Worm (Caenorhabditis elegans) whole organism, L3 larva: ENCODE data around the gene C46E10.8.
"Not testable (repeated sequence)": the region's sequence is repeated elsewhere in the genome, so short reads cannot be mapped to it uniquely, and the experiment has no call there.

ENCODE experiments used
- R02D3.7 ChIP-seq: fragments of 150-350 bp; optimal IDR thresholded peaks from 2 replicates; lab custom pipeline; 2014; ENCODE audit warnings: missing biosample characterization, missing genetic modification characterization
- aly-2 ChIP-seq: fragments of 150-350 bp; optimal IDR thresholded peaks from 2 replicates; lab custom pipeline; 2014; ENCODE audit warnings: missing biosample characterization, missing genetic modification characterization
- ama-1 ChIP-seq: fragments of 150-350 bp; optimal IDR thresholded peaks from 2 replicates; lab custom pipeline; 2018
- ceh-16 ChIP-seq: sonication (generic microtip); optimal IDR thresholded peaks from 2 replicates; lab custom pipeline; 2017; ENCODE audit warnings: missing biosample characterization, missing genetic modification characterization
- ceh-28 ChIP-seq: fragments of 150-350 bp; optimal IDR thresholded peaks from 2 replicates; lab custom pipeline; 2014; ENCODE audit warnings: missing biosample characterization, missing genetic modification reagents, missing genetic modification characterization
- ceh-82 ChIP-seq: fragments of 150-350 bp; optimal IDR thresholded peaks from 2 replicates; lab custom pipeline; 2014; ENCODE audit warnings: missing biosample characterization, missing genetic modification characterization
- ceh-9 ChIP-seq: sonication (generic microtip); optimal IDR thresholded peaks from 2 replicates; lab custom pipeline; 2018; ENCODE audit warnings: missing biosample characterization, missing genetic modification characterization
- egl-27 ChIP-seq: sonication (generic microtip); optimal IDR thresholded peaks from 4 replicates; lab custom pipeline; 2017; ENCODE audit warnings: missing biosample characterization, missing genetic modification reagents, missing genetic modification characterization
- egl-5 ChIP-seq: fragments of 150-350 bp; optimal IDR thresholded peaks from 2 replicates; lab custom pipeline; 2017; ENCODE audit warnings: missing biosample characterization, missing genetic modification reagents, missing genetic modification characterization, inconsistent platforms
- elt-1 ChIP-seq: fragments of 150-350 bp; optimal IDR thresholded peaks from 2 replicates; lab custom pipeline; 2014; ENCODE audit warnings: missing biosample characterization, missing genetic modification characterization
- elt-2 ChIP-seq: sonication (generic microtip); optimal IDR thresholded peaks from 2 replicates; lab custom pipeline; 2016; ENCODE audit warnings: missing genetic modification reagents, mild to moderate bottlenecking, missing genetic modification characterization, missing compliant biosample characterization
- elt-3 ChIP-seq, 3 experiments: fragments of 150-350 bp in 1 of 3; sonication (generic microtip) in 2 of 3; optimal IDR thresholded peaks; 2 replicates in 2 of 3; 4 replicates in 1 of 3; lab custom pipeline; 2014 to 2017; ENCODE audit warnings: missing biosample characterization in 3 of 3, missing genetic modification characterization in 3 of 3
- eor-1 ChIP-seq, 2 experiments: fragments of 150-350 bp; optimal IDR thresholded peaks; 2 replicates each; lab custom pipeline; 2014 to 2018; ENCODE audit warnings: missing biosample characterization in 2 of 2, missing genetic modification characterization in 2 of 2
- fkh-10 ChIP-seq: sonication (generic microtip); optimal IDR thresholded peaks from 2 replicates; lab custom pipeline; 2017; ENCODE audit warnings: missing biosample characterization, missing genetic modification reagents, missing genetic modification characterization
- fos-1 ChIP-seq: fragments of 150-350 bp; optimal IDR thresholded peaks from 2 replicates; lab custom pipeline; 2014; ENCODE audit warnings: missing biosample characterization, missing genetic modification characterization
- hmg-11 ChIP-seq: sonication (generic microtip); optimal IDR thresholded peaks from 2 replicates; lab custom pipeline; 2016; ENCODE audit warnings: missing genetic modification characterization, missing compliant biosample characterization
- jun-1 ChIP-seq: fragments of 150-350 bp; optimal IDR thresholded peaks from 2 replicates; lab custom pipeline; 2014; ENCODE audit warnings: missing biosample characterization, missing genetic modification reagents, missing genetic modification characterization
- lin-15B ChIP-seq: fragments of 150-350 bp; optimal IDR thresholded peaks from 2 replicates; lab custom pipeline; 2014; ENCODE audit warnings: missing biosample characterization, missing genetic modification characterization
- mml-1 ChIP-seq: fragments of 150-350 bp; sonication (generic microtip); optimal IDR thresholded peaks from 3 replicates; lab custom pipeline; 2014; ENCODE audit warnings: missing biosample characterization, missing genetic modification characterization
- nfya-1 ChIP-seq: sonication (generic microtip); optimal IDR thresholded peaks from 2 replicates; lab custom pipeline; 2017; ENCODE audit warnings: missing genetic modification characterization, mild to moderate bottlenecking, missing compliant biosample characterization, antibody characterized with exemption, moderate library complexity; ENCODE audit not compliant: insufficient read depth
- nhr-11 ChIP-seq: fragments of 150-350 bp; optimal IDR thresholded peaks from 2 replicates; lab custom pipeline; 2014; ENCODE audit warnings: missing biosample characterization, missing genetic modification characterization
- nhr-23 ChIP-seq: fragments of 150-350 bp; optimal IDR thresholded peaks from 2 replicates; lab custom pipeline; 2014; ENCODE audit warnings: missing biosample characterization, missing genetic modification reagents, missing genetic modification characterization
- nhr-237 ChIP-seq: fragments of 150-350 bp; optimal IDR thresholded peaks from 2 replicates; lab custom pipeline; 2014; ENCODE audit warnings: missing biosample characterization, missing genetic modification characterization
- nhr-28 ChIP-seq: fragments of 150-350 bp; optimal IDR thresholded peaks from 2 replicates; lab custom pipeline; 2014; ENCODE audit warnings: missing biosample characterization, missing genetic modification characterization
- nhr-43 ChIP-seq: sonication (generic microtip); optimal IDR thresholded peaks from 2 replicates; lab custom pipeline; 2016; ENCODE audit warnings: mild to moderate bottlenecking, missing genetic modification characterization, missing compliant biosample characterization; ENCODE audit not compliant: poor library complexity, severe bottlenecking
- nhr-67 ChIP-seq: fragments of 150-350 bp; optimal IDR thresholded peaks from 2 replicates; lab custom pipeline; 2014; ENCODE audit warnings: missing biosample characterization, missing genetic modification characterization
- nhr-77 ChIP-seq: fragments of 150-350 bp; optimal IDR thresholded peaks from 2 replicates; lab custom pipeline; 2014; ENCODE audit warnings: missing biosample characterization, missing genetic modification characterization
- pha-4 ChIP-seq: fragments of 150-350 bp; optimal IDR thresholded peaks from 2 replicates; lab custom pipeline; 2014; ENCODE audit warnings: missing biosample characterization, missing genetic modification reagents, missing genetic modification characterization
- sea-2 ChIP-seq: fragments of 150-350 bp; sonication (generic microtip); optimal IDR thresholded peaks from 4 replicates; lab custom pipeline; 2014; ENCODE audit warnings: missing biosample characterization, missing genetic modification reagents, missing genetic modification characterization
- skn-1 ChIP-seq: fragments of 150-350 bp; optimal IDR thresholded peaks from 2 replicates; lab custom pipeline; 2014; ENCODE audit warnings: missing biosample characterization, missing genetic modification characterization
- snpc-4 ChIP-seq: fragments of 150-350 bp; optimal IDR thresholded peaks from 2 replicates; lab custom pipeline; 2014; ENCODE audit warnings: missing biosample characterization, missing genetic modification characterization
- tbx-2 ChIP-seq: sonication (generic microtip); optimal IDR thresholded peaks from 2 replicates; lab custom pipeline; 2016; ENCODE audit warnings: mild to moderate bottlenecking, missing genetic modification characterization, missing compliant biosample characterization
- unc-39 ChIP-seq: sonication (generic microtip); optimal IDR thresholded peaks from 4 replicates; lab custom pipeline; 2017; ENCODE audit warnings: missing biosample characterization, missing genetic modification characterization
- zag-1 ChIP-seq: fragments of 150-350 bp; optimal IDR thresholded peaks from 2 replicates; lab custom pipeline; 2014; ENCODE audit warnings: missing biosample characterization, missing genetic modification characterization
- ztf-11 ChIP-seq: fragments of 150-350 bp; optimal IDR thresholded peaks from 2 replicates; lab custom pipeline; 2014; ENCODE audit warnings: missing biosample characterization, missing genetic modification characterization
- ztf-4 ChIP-seq: fragments of 150-350 bp; optimal IDR thresholded peaks from 2 replicates; lab custom pipeline; 2014; ENCODE audit warnings: missing biosample characterization, missing genetic modification characterization

The C46E10.8 gene

DNA sequence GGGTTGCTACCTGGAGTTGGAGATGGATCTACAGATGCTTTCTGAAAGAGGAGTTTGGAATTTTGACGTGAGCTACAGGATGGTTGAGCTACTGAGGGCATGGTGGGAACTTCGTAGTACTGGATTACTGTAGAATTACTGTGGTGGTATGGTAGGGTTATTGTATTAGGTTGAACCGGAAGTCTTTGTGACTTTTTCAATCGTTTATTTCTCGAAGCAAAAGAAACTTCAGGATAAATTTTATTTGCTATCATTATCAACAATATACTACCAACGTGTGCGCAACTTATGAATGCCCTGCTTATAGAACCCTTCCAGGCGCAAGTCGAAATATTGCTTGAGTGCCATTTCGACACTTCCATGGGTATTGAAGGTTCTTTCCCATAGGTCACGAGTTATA lies 33.7 kb upstream of the C46E10.8 start, which contains the start of gene T24E12.6:
Gene T24E12.6, minus strand, starts transcription at position 101 of the 400 bp plus-strand sequence.
- TF ChIP-seq ceh-82; ceh-9 (tag; lab: Kevin White, UChicago); nhr-28: not testable (repeated sequence)

DNA sequence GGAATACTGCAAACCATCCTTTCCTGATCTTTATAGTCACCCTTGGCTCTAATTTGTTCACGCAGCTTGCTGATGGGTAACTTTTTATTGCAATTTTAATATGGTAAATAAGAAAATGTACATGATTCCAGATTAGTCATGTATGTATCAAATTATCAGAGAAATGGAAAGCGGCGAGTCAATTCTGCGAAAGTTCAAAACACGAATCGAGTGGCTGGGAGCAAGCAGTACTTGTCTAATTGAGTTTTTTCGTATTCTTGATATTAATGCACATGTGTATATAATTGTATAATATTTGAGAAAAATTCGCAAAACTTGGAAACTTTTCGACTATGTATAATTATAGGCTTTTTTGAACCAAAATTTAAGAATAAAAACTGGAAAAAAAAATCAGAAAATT lies 31.1 kb upstream of the C46E10.8 start, which contains the start of gene T24E12.12:
Gene T24E12.12, plus strand, starts transcription at position 281 of the 400 bp plus-strand sequence.
- TF ChIP-seq ceh-82 (no peak), ceh-28 (tag; lab: Kevin White, UChicago) (no peak), tbx-2 (tag; lab: Kevin White, UChicago) (no peak), eor-1 (tag; optimal IDR thresholded peaks at IDR 0.05; lab: Kevin White, UChicago) (no peak), ama-1 (no peak), aly-2 (tag; lab: Kevin White, UChicago) (no peak), egl-27 (no peak), zag-1 (tag; lab: Kevin White, UChicago) (no peak), nfya-1 (no peak), nhr-43 (tag; lab: Kevin White, UChicago) (no peak), ztf-4 (tag; lab: Kevin White, UChicago) (no peak), sea-2 (GFP tag; lab: Kevin White, UChicago) (no peak)

- TF ChIP-seq tbx-2 (tag; lab: Kevin White, UChicago), result no peak
- no peak for TF ChIP-seq sea-2 (GFP tag; lab: Kevin White, UChicago)
- TF ChIP-seq lin-15B (tag; lab: Kevin White, UChicago), result no peak
- TF ChIP-seq ceh-82, result no peak
- TF ChIP-seq pha-4 (tag; lab: Kevin White, UChicago), result no peak
- no peak for TF ChIP-seq ceh-16
- no peak for TF ChIP-seq nhr-77 (tag; lab: Kevin White, UChicago)
- TF ChIP-seq fos-1 (tag; lab: Kevin White, UChicago), result no peak
- TF ChIP-seq hmg-11, result no peak
- TF ChIP-seq egl-27, result no peak
- no peak for TF ChIP-seq nfya-1
- no peak for TF ChIP-seq ama-1
- no peak for TF ChIP-seq skn-1 (tag; lab: Kevin White, UChicago)
- no peak for TF ChIP-seq jun-1 (tag; lab: Kevin White, UChicago)
- no peak for TF ChIP-seq fkh-10 (GFP tag; lab: Kevin White, UChicago)
- no peak for TF ChIP-seq elt-2
- no peak for TF ChIP-seq mml-1 (tag; lab: Kevin White, UChicago)
Measured at ce11 chrII:3757499-3757898, 29.6 kb upstream of the C46E10.8 start, which contains the start of gene srx-111. Gene srx-111, plus strand, starts transcription at chrII:3757799.

DNA sequence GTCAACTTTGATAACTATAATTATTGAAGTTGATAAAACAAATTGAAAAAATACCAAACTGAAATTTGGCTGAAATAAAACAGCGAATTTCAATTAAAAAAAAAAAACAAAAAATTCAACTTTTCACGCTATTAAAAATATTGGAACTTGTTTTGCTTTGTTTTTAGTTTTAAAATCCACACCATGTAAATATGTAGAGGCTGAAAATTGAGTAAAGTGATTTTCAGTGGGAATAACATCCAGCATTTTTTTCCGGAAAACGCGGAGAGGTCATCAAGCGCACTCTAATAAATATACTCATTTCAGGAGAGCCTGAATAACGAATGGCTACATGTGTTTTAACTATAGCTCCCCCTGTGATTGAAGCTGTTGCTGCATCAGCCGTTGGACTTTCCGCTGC lies 25.7 kb upstream of the C46E10.8 start, which contains the start of gene rcd-1:
Gene rcd-1, plus strand, starts transcription at position 301 of the 400 bp plus-strand sequence.
- TF ChIP-seq elt-3 (tag; optimal IDR thresholded peaks at IDR 0.05; lab: Kevin White, UChicago) (no peak), nhr-11 (tag; lab: Kevin White, UChicago) (no peak)

ce11 chrII:3752184-3752583 lies 24.3 kb upstream of the C46E10.8 start, which contains the start of gene sdz-11:
Gene sdz-11, minus strand, starts transcription at chrII:3752284.
- TF ChIP-seq egl-27 (no peak), skn-1 (tag; lab: Kevin White, UChicago) (no peak), elt-1 (tag; lab: Kevin White, UChicago) (no peak), tbx-2 (tag; lab: Kevin White, UChicago) (no peak)

DNA sequence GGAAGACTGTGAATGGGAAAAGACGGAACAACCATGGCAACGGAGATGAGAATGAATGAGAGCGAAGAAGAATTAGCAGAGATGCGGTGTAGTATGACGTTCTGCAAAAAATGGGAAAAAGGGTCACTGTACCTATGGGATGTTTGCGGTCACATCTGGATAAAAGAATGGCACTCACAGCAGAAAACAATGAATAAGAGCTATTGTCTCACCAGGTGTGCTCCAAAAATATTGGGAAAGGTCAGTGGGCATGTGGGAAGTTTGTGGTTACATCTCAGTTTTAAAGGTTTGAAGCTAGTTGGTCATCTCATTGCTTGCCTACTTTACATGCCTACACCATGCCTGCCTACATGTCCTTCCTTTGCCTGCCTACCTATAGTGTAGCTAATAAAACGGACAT lies 22.8 kb upstream of the C46E10.8 start, which contains the start of gene fbxb-91:
Gene fbxb-91, minus strand, starts transcription at position 101 of the 400 bp plus-strand sequence.
- no peak for TF ChIP-seq egl-5 (tag; lab: Kevin White, UChicago)
- TF ChIP-seq nhr-43 (tag; lab: Kevin White, UChicago), result no peak
- TF ChIP-seq R02D3.7, result no peak
- no peak for TF ChIP-seq eor-1 (tag; optimal IDR thresholded peaks at IDR 0.05; lab: Kevin White, UChicago)
- no peak for TF ChIP-seq nhr-11 (tag; lab: Kevin White, UChicago)
- TF ChIP-seq nhr-67 (tag; lab: Kevin White, UChicago), result no peak
- TF ChIP-seq hmg-11, result no peak
- no peak for TF ChIP-seq nhr-23 (tag; lab: Kevin White, UChicago)
- TF ChIP-seq egl-27, result no peak
- no peak for TF ChIP-seq nhr-237
- TF ChIP-seq unc-39, result no peak
- TF ChIP-seq ztf-11 (tag; lab: Kevin White, UChicago), result no peak
- TF ChIP-seq ama-1, result no peak
- no peak for TF ChIP-seq elt-3 (tag; optimal IDR thresholded peaks at IDR 0.05; lab: Kevin White, UChicago)
- TF ChIP-seq snpc-4, result no peak
- TF ChIP-seq pha-4 (tag; lab: Kevin White, UChicago), result no peak
